Worm (Caenorhabditis elegans) whole organism, L1 larva: ENCODE measurements around the gene pqn-39.

Experiments used
- C04F5.9 ChIP-seq: sonication (generic microtip); optimal IDR thresholded peaks from 2 replicates; lab custom pipeline; 2016; ENCODE audit warnings: missing genetic modification characterization, missing compliant biosample characterization
- C16A3.4 ChIP-seq: fragments of 150-350 bp; optimal IDR thresholded peaks from 2 replicates; lab custom pipeline; 2014; ENCODE audit warnings: missing biosample characterization, missing genetic modification characterization
- C34B4.2 ChIP-seq: sonication (generic microtip); optimal IDR thresholded peaks from 2 replicates; lab custom pipeline; 2017; ENCODE audit warnings: mild to moderate bottlenecking, missing genetic modification characterization, missing compliant biosample characterization
- aha-1 ChIP-seq: fragments of 150-350 bp; optimal IDR thresholded peaks from 2 replicates; lab custom pipeline; 2014; ENCODE audit warnings: missing biosample characterization, missing genetic modification characterization
- alr-1 ChIP-seq: fragments of 200-800 bp; sonication (Bioruptor generic); optimal IDR thresholded peaks from 2 replicates; lab custom pipeline; 2018; ENCODE audit warnings: borderline replicate concordance, mild to moderate bottlenecking, missing genetic modification characterization, missing compliant biosample characterization
- blmp-1 ChIP-seq: fragments of 150-350 bp; optimal IDR thresholded peaks from 2 replicates; lab custom pipeline; 2014; ENCODE audit warnings: missing biosample characterization, missing genetic modification characterization
- ceh-63 ChIP-seq: fragments of 200-800 bp; sonication (Bioruptor generic); optimal IDR thresholded peaks from 2 replicates; lab custom pipeline; 2018; ENCODE audit warnings: mild to moderate bottlenecking, missing genetic modification characterization, missing compliant biosample characterization
- ceh-90 ChIP-seq: sonication (generic microtip); optimal IDR thresholded peaks from 2 replicates; lab custom pipeline; 2016; ENCODE audit warnings: missing genetic modification characterization, missing compliant biosample characterization
- ces-1 ChIP-seq: fragments of 150-350 bp; optimal IDR thresholded peaks from 2 replicates; lab custom pipeline; 2014; ENCODE audit warnings: missing biosample characterization, missing genetic modification reagents, missing genetic modification characterization
- dpl-1 ChIP-seq, 3 experiments: fragments of 150-350 bp in 2 of 3; sonication (generic microtip) in 1 of 3; optimal IDR thresholded peaks; 2 replicates each; lab custom pipeline; 2014 to 2017; ENCODE audit warnings: missing biosample characterization in 3 of 3, missing genetic modification characterization in 3 of 3, missing genetic modification reagents in 3 of 3
- efl-1 ChIP-seq, 4 experiments: fragments of 150-350 bp; optimal IDR thresholded peaks in 3 of 4; peaks in 1 of 4; 1 replicate in 1 of 4; 2 replicates in 3 of 4; lab custom pipeline; 2014; ENCODE audit warnings: missing biosample characterization in 2 of 4, missing genetic modification characterization in 2 of 4, missing genetic modification reagents in 2 of 4
- efl-3 ChIP-seq: fragments of 200-800 bp; sonication (Bioruptor generic); optimal IDR thresholded peaks from 2 replicates; lab custom pipeline; 2018; ENCODE audit warnings: mild to moderate bottlenecking, missing genetic modification characterization, missing compliant biosample characterization
- egl-13 ChIP-seq: sonication (generic microtip); optimal IDR thresholded peaks from 2 replicates; lab custom pipeline; 2016; ENCODE audit warnings: missing genotype, missing genetic modification reagents, missing genetic modification characterization, missing compliant biosample characterization
- elt-2 ChIP-seq: sonication (generic microtip); optimal IDR thresholded peaks from 2 replicates; lab custom pipeline; 2016; ENCODE audit warnings: missing genetic modification characterization, mild to moderate bottlenecking, inconsistent platforms, missing compliant biosample characterization, missing genetic modification reagents
- elt-3 ChIP-seq, 6 experiments: fragments of 150-350 bp in 1 of 6; sonication (generic microtip); optimal IDR thresholded peaks; 2 replicates each; lab custom pipeline; 2017 to 2018; ENCODE audit warnings: missing biosample characterization in 6 of 6, missing genetic modification characterization in 6 of 6, inconsistent platforms in 1 of 6
- ets-5 ChIP-seq: fragments of 200-800 bp; sonication (Bioruptor generic); IDR thresholded peaks from 2 replicates; pipeline ENCODE4 v1.3.6; 2022; ENCODE audit warnings: missing genetic modification characterization, missing compliant biosample characterization
- fkh-10 ChIP-seq: sonication (generic microtip); optimal IDR thresholded peaks from 2 replicates; lab custom pipeline; 2017; ENCODE audit warnings: missing biosample characterization, missing genetic modification reagents, missing genetic modification characterization
- fkh-4 ChIP-seq: sonication (generic microtip); optimal IDR thresholded peaks from 2 replicates; lab custom pipeline; 2016; ENCODE audit warnings: missing compliant biosample characterization, missing genetic modification characterization, borderline replicate concordance
- fkh-8 ChIP-seq: sonication (generic microtip); optimal IDR thresholded peaks from 2 replicates; lab custom pipeline; 2016; ENCODE audit warnings: mild to moderate bottlenecking, missing genetic modification characterization, missing compliant biosample characterization
- grh-1 ChIP-seq: fragments of 200-800 bp; sonication (Bioruptor generic); IDR thresholded peaks from 2 replicates; pipeline ENCODE4 v1.3.6; 2022; ENCODE audit warnings: missing genetic modification reagents, missing genetic modification characterization, missing compliant biosample characterization
- hlh-17 ChIP-seq: fragments of 200-800 bp; sonication (Bioruptor generic); optimal IDR thresholded peaks from 2 replicates; lab custom pipeline; 2018; ENCODE audit warnings: missing genetic modification characterization, mild to moderate bottlenecking, missing compliant biosample characterization, moderate library complexity, borderline replicate concordance
- hlh-4 ChIP-seq: sonication (generic microtip); optimal IDR thresholded peaks from 2 replicates; lab custom pipeline; 2016; ENCODE audit warnings: mild to moderate bottlenecking, missing genetic modification characterization, missing compliant biosample characterization
- hpl-2 ChIP-seq: fragments of 150-350 bp; optimal IDR thresholded peaks from 2 replicates; lab custom pipeline; 2014; ENCODE audit warnings: missing biosample characterization, missing genetic modification reagents, missing genetic modification characterization
- irx-1 ChIP-seq: sonication (generic microtip); optimal IDR thresholded peaks from 2 replicates; lab custom pipeline; 2016; ENCODE audit warnings: missing genetic modification characterization, missing compliant biosample characterization
- lin-14 ChIP-seq: fragments of 200-800 bp; sonication (Bioruptor generic); optimal IDR thresholded peaks from 2 replicates; lab custom pipeline; 2018; ENCODE audit warnings: mild to moderate bottlenecking, missing genetic modification characterization, moderate library complexity, missing compliant biosample characterization
- lin-15B ChIP-seq: fragments of 150-350 bp; sonication (generic microtip); optimal IDR thresholded peaks from 3 replicates; lab custom pipeline; 2014; ENCODE audit warnings: missing biosample characterization, missing genetic modification characterization
- lin-35 ChIP-seq, 2 experiments: fragments of 150-350 bp; optimal IDR thresholded peaks; 2 replicates each; lab custom pipeline; 2014; ENCODE audit warnings: missing biosample characterization in 2 of 2, missing genetic modification characterization in 2 of 2, missing genetic modification reagents in 2 of 2
- lin-39 ChIP-seq: fragments of 150-350 bp; optimal IDR thresholded peaks from 2 replicates; lab custom pipeline; 2014; ENCODE audit warnings: missing biosample characterization, missing genetic modification reagents, missing genetic modification characterization
- lsy-2 ChIP-seq, 2 experiments: fragments of 150-350 bp; optimal IDR thresholded peaks; 2 replicates each; lab custom pipeline; 2014; ENCODE audit warnings: missing biosample characterization in 2 of 2, missing genetic modification characterization in 2 of 2
- mep-1 ChIP-seq: fragments of 150-350 bp; optimal IDR thresholded peaks from 2 replicates; lab custom pipeline; 2014; ENCODE audit warnings: missing biosample characterization, missing genetic modification characterization
- nhr-12 ChIP-seq: sonication (generic microtip); optimal IDR thresholded peaks from 2 replicates; lab custom pipeline; 2017; ENCODE audit warnings: missing biosample characterization, missing genetic modification characterization
- nhr-19 ChIP-seq: fragments of 200-800 bp; sonication (Bioruptor generic); conservative IDR thresholded peaks from 2 replicates; pipeline ENCODE4 v1.3.6; 2022; ENCODE audit warnings: missing genetic modification characterization, missing compliant biosample characterization
- nhr-20 ChIP-seq: sonication (generic microtip); optimal IDR thresholded peaks from 2 replicates; lab custom pipeline; 2016; ENCODE audit warnings: mild to moderate bottlenecking, missing genetic modification characterization, missing compliant biosample characterization
- nhr-237 ChIP-seq: fragments of 150-350 bp; optimal IDR thresholded peaks from 2 replicates; lab custom pipeline; 2014; ENCODE audit warnings: missing biosample characterization, missing genetic modification characterization
- nhr-28 ChIP-seq: fragments of 150-350 bp; optimal IDR thresholded peaks from 2 replicates; lab custom pipeline; 2014; ENCODE audit warnings: missing biosample characterization, missing genetic modification characterization
- nhr-47 ChIP-seq: sonication (generic microtip); optimal IDR thresholded peaks from 2 replicates; lab custom pipeline; 2016; ENCODE audit warnings: mild to moderate bottlenecking, missing genetic modification characterization, moderate library complexity, missing compliant biosample characterization
- nhr-71 ChIP-seq: sonication (generic microtip); optimal IDR thresholded peaks from 2 replicates; lab custom pipeline; 2016; ENCODE audit warnings: mild to moderate bottlenecking, missing genetic modification characterization, moderate library complexity, missing compliant biosample characterization
- nhr-76 ChIP-seq: sonication (generic microtip); optimal IDR thresholded peaks from 2 replicates; lab custom pipeline; 2017; ENCODE audit warnings: missing biosample characterization, missing genetic modification characterization
- nhr-84 ChIP-seq: sonication (generic microtip); optimal IDR thresholded peaks from 2 replicates; lab custom pipeline; 2017; ENCODE audit warnings: missing biosample characterization, missing genetic modification characterization
- nhr-85 ChIP-seq: sonication (generic microtip); peaks from one replicate; lab custom pipeline; 2016; ENCODE audit warnings: missing genetic modification characterization, inconsistent platforms, missing compliant biosample characterization
- nhr-90 ChIP-seq: sonication (generic microtip); optimal IDR thresholded peaks from 2 replicates; lab custom pipeline; 2016; ENCODE audit warnings: mild to moderate bottlenecking, missing genetic modification characterization, missing compliant biosample characterization; ENCODE audit not compliant: poor library complexity
- skn-1 ChIP-seq: fragments of 150-350 bp; optimal IDR thresholded peaks from 2 replicates; lab custom pipeline; 2014; ENCODE audit warnings: missing biosample characterization, missing genetic modification characterization
- snpc-4 ChIP-seq: fragments of 150-350 bp; optimal IDR thresholded peaks from 2 replicates; lab custom pipeline; 2014; ENCODE audit warnings: missing biosample characterization, missing genetic modification characterization
- snu-23 ChIP-seq: sonication (generic microtip); optimal IDR thresholded peaks from 2 replicates; lab custom pipeline; 2016; ENCODE audit warnings: missing genetic modification characterization, missing compliant biosample characterization
- sptf-1 ChIP-seq: fragments of 150-350 bp; optimal IDR thresholded peaks from 2 replicates; lab custom pipeline; 2014; ENCODE audit warnings: missing biosample characterization, missing genetic modification characterization
- tbx-2 ChIP-seq: sonication (generic microtip); optimal IDR thresholded peaks from 2 replicates; lab custom pipeline; 2016; ENCODE audit warnings: missing genetic modification characterization, missing compliant biosample characterization
- unc-62 ChIP-seq: fragments of 150-350 bp; optimal IDR thresholded peaks from 2 replicates; lab custom pipeline; 2014; ENCODE audit warnings: missing biosample characterization, missing genetic modification reagents, missing genetic modification characterization
- unc-86 ChIP-seq: sonication (generic microtip); optimal IDR thresholded peaks from 2 replicates; lab custom pipeline; 2016; ENCODE audit warnings: missing genetic modification characterization, missing compliant biosample characterization
- ztf-11 ChIP-seq, 2 experiments: sonication (generic microtip); optimal IDR thresholded peaks; 2 replicates each; lab custom pipeline; 2016 to 2017; ENCODE audit warnings: missing genetic modification characterization in 2 of 2, missing biosample characterization in 1 of 2, missing compliant biosample characterization in 1 of 2

pqn-39 gene

DNA sequence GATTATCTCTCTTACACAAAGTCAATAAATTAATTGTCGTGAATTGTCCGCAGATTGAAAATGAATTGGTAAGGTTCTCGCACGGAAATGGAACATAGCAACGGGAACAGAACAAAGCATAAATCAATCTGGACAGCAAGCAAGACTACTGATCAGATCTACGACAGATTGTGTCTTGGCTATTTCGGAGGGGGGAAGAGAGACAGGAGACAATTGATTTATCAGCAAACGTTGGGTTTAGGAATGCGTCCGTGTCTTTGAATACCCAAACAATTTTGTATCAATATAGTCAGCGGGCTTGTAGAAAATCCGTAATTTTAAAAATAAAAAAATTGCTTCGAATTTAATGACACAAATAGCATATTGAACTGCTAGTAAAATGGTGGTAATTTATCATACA is 27.2 kb downstream of the pqn-39 start (continued):
- TF ChIP-seq hpl-2 (GFP tag; lab: Kevin White, UChicago) (no peak), mep-1 (tag; lab: Kevin White, UChicago) (no peak), fkh-10 (GFP tag; lab: Kevin White, UChicago) (no peak), lin-14 (peak; percentile 26), irx-1 (tag; lab: Kevin White, UChicago) (peak; percentile 10), nhr-19 (GFP tag; lab: Robert Waterston, UW) (no peak; the same call in 1 of the 2 replicates), ets-5 (GFP tag; lab: Robert Waterston, UW) (no peak), egl-13 (no peak), skn-1 (no peak), C16A3.4 (no peak), nhr-76 (tag; lab: Kevin White, UChicago) (no peak), nhr-47 (no peak), fkh-4 (tag; lab: Kevin White, UChicago) (no peak)

DNA sequence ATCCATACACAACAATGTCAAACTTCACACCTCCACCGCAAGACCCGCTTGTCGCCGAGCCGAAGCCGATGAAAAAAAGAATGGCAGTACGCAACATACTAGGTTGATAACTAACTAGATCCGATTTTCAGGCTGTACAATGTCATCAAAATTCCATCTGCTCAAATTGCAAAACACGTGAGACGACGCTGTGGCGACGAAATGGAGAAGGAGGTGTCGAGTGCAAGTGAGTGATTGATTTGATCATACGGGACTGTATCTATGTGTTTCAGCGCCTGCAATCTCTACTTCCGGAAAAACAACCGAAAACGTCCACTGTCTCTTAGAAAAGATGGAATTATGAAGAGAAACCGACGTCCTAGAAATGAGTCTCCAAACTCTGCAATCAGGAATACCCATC is 28.2 kb downstream of the pqn-39 start:
- TF ChIP-seq nhr-90 (tag; lab: Kevin White, UChicago) (peak; percentile 13), efl-3 (no peak), hlh-4 (tag; lab: Kevin White, UChicago) (no peak), nhr-28 (tag; lab: Kevin White, UChicago) (no peak), elt-2 (tag; lab: Kevin White, UChicago) (no peak), nhr-85 (tag; lab: Kevin White, UChicago) (peak; percentile 81), ceh-63 (no peak), lin-35 (GFP tag; optimal IDR thresholded peaks at IDR 0.05; lab: Kevin White, UChicago) (peak in 1 of 2 experiments; percentile 38), elt-3 (tag; optimal IDR thresholded peaks at IDR 0.05; lab: Kevin White, UChicago) (peak in 2 of 6 experiments; percentile 35 to 40), nhr-20 (tag; lab: Kevin White, UChicago) (peak; percentile 24), unc-86 (no peak), efl-1 (optimal IDR thresholded peaks at IDR 0.05; lab: Kevin White, UChicago) (no peak), efl-1 (GFP tag; optimal IDR thresholded peaks at IDR 0.05 in 1 of 2; lab: Kevin White, UChicago) (peak in 1 of 2 experiments; percentile 42), lin-14 (peak; percentile 20), snu-23 (GFP tag; lab: Kevin White, UChicago) (peak; percentile 10), nhr-71 (tag; lab: Kevin White, UChicago) (peak; percentile 21)

DNA sequence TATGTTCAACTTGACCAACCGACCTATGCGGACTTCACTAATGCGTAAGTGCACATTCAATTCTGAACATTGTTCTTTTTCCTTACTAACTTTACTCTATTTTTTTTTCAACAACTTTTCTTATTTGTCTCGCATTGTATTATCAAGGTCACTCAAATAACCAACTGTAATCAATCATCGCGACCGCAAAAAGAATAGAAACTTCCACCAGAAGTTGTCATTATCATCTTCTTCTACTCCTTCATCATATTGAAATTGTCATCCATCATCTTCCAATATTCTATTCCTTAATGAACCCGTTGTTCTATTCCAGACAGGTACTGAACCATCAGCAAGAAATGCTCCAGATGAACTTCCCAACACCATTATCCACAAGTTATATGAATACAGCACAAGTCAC is 29.1 kb downstream of the pqn-39 start:
- no peak for TF ChIP-seq C04F5.9
- TF ChIP-seq elt-3 (tag; optimal IDR thresholded peaks at IDR 0.05; lab: Kevin White, UChicago) = peak in 5 of 6 experiments; percentile 53 to 91 (median 80)
- TF ChIP-seq nhr-12 (tag; lab: Kevin White, UChicago) = no peak
- TF ChIP-seq alr-1 (tag; lab: Kevin White, UChicago) = no peak
- peak in 1 of 2 experiments; percentile 22 for TF ChIP-seq lsy-2 (tag; optimal IDR thresholded peaks at IDR 0.05; lab: Kevin White, UChicago)
- peak; percentile 19 for TF ChIP-seq lin-14
- TF ChIP-seq tbx-2 (tag; lab: Kevin White, UChicago) = no peak
- TF ChIP-seq C16A3.4 = no peak
- no peak for TF ChIP-seq ztf-11 (tag; optimal IDR thresholded peaks at IDR 0.05; lab: Kevin White, UChicago)
- no peak for TF ChIP-seq fkh-8 (tag; lab: Kevin White, UChicago)
- TF ChIP-seq hlh-17 (GFP tag; lab: Kevin White, UChicago) = no peak
- no peak for TF ChIP-seq unc-86
- no peak for TF ChIP-seq skn-1
- no peak for TF ChIP-seq nhr-237 (tag; lab: Kevin White, UChicago)
- TF ChIP-seq grh-1 (GFP tag; lab: Robert Waterston, UW) = no peak
- TF ChIP-seq elt-2 (tag; lab: Kevin White, UChicago) = no peak
- no peak for TF ChIP-seq unc-62 (GFP tag; lab: Kevin White, UChicago)
- TF ChIP-seq nhr-84 = no peak
- peak; percentile 38 for TF ChIP-seq nhr-20 (tag; lab: Kevin White, UChicago)
- TF ChIP-seq egl-13 = no peak
- no peak for TF ChIP-seq ets-5 (GFP tag; lab: Robert Waterston, UW)
- TF ChIP-seq lin-15B (tag; lab: Kevin White, UChicago) = no peak
- no peak for TF ChIP-seq lin-39 (tag; lab: Kevin White, UChicago)
- no peak for TF ChIP-seq snpc-4 (tag; lab: Kevin White, UChicago)
- TF ChIP-seq dpl-1 (GFP tag; optimal IDR thresholded peaks at IDR 0.05; lab: Kevin White, UChicago) = no peak
- TF ChIP-seq ces-1 (GFP tag; lab: Kevin White, UChicago) = no peak
- no peak for TF ChIP-seq C34B4.2
- no peak for TF ChIP-seq aha-1 (tag; lab: Kevin White, UChicago)
- TF ChIP-seq blmp-1 (tag; lab: Kevin White, UChicago) = peak; percentile 56
- no peak for TF ChIP-seq ceh-63
- no peak for TF ChIP-seq ceh-90 (tag; lab: Kevin White, UChicago)
- TF ChIP-seq sptf-1 (tag; lab: Kevin White, UChicago) = no peak
